Fruit fly (Drosophila melanogaster): ENCODE data around the gene CG4789.

DNA sequence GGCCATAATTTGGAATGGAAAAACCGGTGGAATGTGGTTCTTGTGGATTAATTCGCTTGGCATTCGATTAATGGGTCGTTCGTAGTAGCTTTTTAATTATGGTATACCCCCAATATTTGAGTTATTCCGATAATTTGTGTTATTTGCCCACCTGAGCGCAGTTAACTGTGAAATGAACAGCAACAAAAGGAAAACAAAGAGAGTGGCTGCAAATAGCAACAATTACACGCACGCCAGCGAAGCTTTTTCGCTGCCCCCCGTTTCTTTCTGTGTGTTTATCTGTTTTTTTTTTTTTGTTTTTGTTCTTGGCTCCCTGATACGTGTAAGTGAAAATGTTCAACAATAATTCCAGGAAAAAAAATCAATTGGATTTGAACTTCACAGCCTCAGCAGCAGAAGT, 816 bp upstream of the CG4789 start:
- no peak for TF ChIP-seq Bteb2 (GFP tag; optimal IDR thresholded peaks at IDR 0.05)
- TF ChIP-seq CG15696 (tag; optimal IDR thresholded peaks at IDR 0.05): no peak
- TF ChIP-seq Fer3 (tag; optimal IDR thresholded peaks at IDR 0.05): no peak
- no peak for TF ChIP-seq Hr78 (GFP tag; optimal IDR thresholded peaks at IDR 0.05)
- no peak for TF ChIP-seq CG11085 (GFP tag; IDR thresholded peaks at IDR 0.05)
- no peak for TF ChIP-seq tgo (GFP tag; IDR thresholded peaks at IDR 0.05)
- no peak for TF ChIP-seq Lhr (GFP tag; optimal IDR thresholded peaks at IDR 0.05)
- TF ChIP-seq CG3995 (GFP tag; optimal IDR thresholded peaks at IDR 0.05): peak; percentile 20
- TF ChIP-seq pan (optimal IDR thresholded peaks at IDR 0.05): no peak
- TF ChIP-seq pan (GFP tag; optimal IDR thresholded peaks at IDR 0.05 in 1 of 2, IDR thresholded peaks at IDR 0.05 in 1 of 2): peak in 1 of 2 experiments; percentile 17

All from whole organism, embryonic.